Fruit fly (Drosophila melanogaster): ENCODE measurements around the gene CG33177.

Gene CG33177

DNA sequence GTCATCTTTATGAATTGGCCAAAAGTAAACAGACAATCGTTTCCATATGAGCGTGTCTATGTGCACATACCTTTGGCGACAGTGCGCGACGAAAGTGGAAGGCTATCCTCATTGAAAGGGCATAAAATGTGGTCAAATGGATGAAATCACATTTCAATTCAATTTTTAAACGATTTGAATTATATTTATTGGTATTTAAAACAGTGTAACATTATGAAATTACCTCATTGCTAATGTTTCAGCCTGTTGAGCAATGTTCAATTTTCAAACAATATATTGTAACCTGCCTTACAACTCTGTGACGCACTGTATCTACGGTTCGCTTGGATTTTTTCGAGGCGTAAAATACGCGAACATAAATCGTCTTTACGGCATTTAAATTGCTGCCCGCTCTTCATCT lies 38.9 kb downstream of the CG33177 start (continued):
- TF ChIP-seq gce (GFP tag; IDR thresholded peaks at IDR 0.05) (no peak), CG4854 (GFP tag; optimal IDR thresholded peaks at IDR 0.05) (no peak), fu2 (GFP tag; optimal IDR thresholded peaks at IDR 0.05) (no peak), CG11560 (tag; IDR thresholded peaks at IDR 0.05) (no peak), NFAT (GFP tag; IDR thresholded peaks at IDR 0.05) (peak; percentile 10; the same call in 1 of the 2 replicates), Ssrp (tag; optimal IDR thresholded peaks at IDR 0.05) (no peak), so (GFP tag; IDR thresholded peaks at IDR 0.05) (no peak), CG2116 (GFP tag; optimal IDR thresholded peaks at IDR 0.05) (no peak), CG7271 (tag; optimal IDR thresholded peaks at IDR 0.05) (no peak), CG15011 (GFP tag; optimal IDR thresholded peaks at IDR 0.05) (peak; percentile 31), CG2712 (tag; optimal IDR thresholded peaks at IDR 0.05) (peak; percentile 9), E2f2 (GFP tag; IDR thresholded peaks at IDR 0.05) (peak; percentile 17; the same call in 1 of the 2 replicates), trem (tag; optimal IDR thresholded peaks at IDR 0.05) (no peak), CG7745 (tag; optimal IDR thresholded peaks at IDR 0.05) (no peak), mld (GFP tag; IDR thresholded peaks at IDR 0.05; ENCODE audit: partially characterized antibody) (no peak), E2f1 (GFP tag; IDR thresholded peaks at IDR 0.05) (no peak), ara (GFP tag; IDR thresholded peaks at IDR 0.05) (no peak), Oli (tag; optimal IDR thresholded peaks at IDR 0.05) (peak; percentile 50), maf-S (GFP tag; optimal IDR thresholded peaks at IDR 0.05) (peak; percentile 24), Dip3 (GFP tag; optimal IDR thresholded peaks at IDR 0.05) (peak; percentile 54), wor (GFP tag; IDR thresholded peaks at IDR 0.05) (no peak), cwo (GFP tag; optimal IDR thresholded peaks at IDR 0.05) (peak; percentile 25), CG31441 (GFP tag; IDR thresholded peaks at IDR 0.05) (peak; percentile 43), Chrac-16 (GFP tag; optimal IDR thresholded peaks at IDR 0.05) (no peak), Fer2 (tag; optimal IDR thresholded peaks at IDR 0.05) (peak; percentile 1), prd (optimal IDR thresholded peaks at IDR 0.05) (no peak), prd (GFP tag; IDR thresholded peaks at IDR 0.05) (peak; percentile 47; the same call in 1 of the 3 replicates), CG11504 (tag; optimal IDR thresholded peaks at IDR 0.05) (peak; percentile 62), Nf-YA (GFP tag; IDR thresholded peaks at IDR 0.05) (no peak), C15 (GFP tag; IDR thresholded peaks at IDR 0.05) (0 out of 3 replicates have a peak, but pooled peaks have one; percentile 8), HLH3B (GFP tag; IDR thresholded peaks at IDR 0.05) (no peak), CG30431 (GFP tag; optimal IDR thresholded peaks at IDR 0.05) (no peak), CrebB (tag; optimal IDR thresholded peaks at IDR 0.05) (peak; percentile 6), Rx (GFP tag; IDR thresholded peaks at IDR 0.05) (no peak), CG8281 (tag; optimal IDR thresholded peaks at IDR 0.05) (no peak), Lim3 (GFP tag; IDR thresholded peaks at IDR 0.05) (no peak), CG10274 (GFP tag; optimal IDR thresholded peaks at IDR 0.05) (peak; percentile 4), lilli (GFP tag; optimal IDR thresholded peaks at IDR 0.05) (peak; percentile 69), stwl (tag; optimal IDR thresholded peaks at IDR 0.05) (no peak), Meics (GFP tag; optimal IDR thresholded peaks at IDR 0.05) (peak; percentile 61), CG3838 (GFP tag; optimal IDR thresholded peaks at IDR 0.05) (no peak), CG9817 (tag; optimal IDR thresholded peaks at IDR 0.05) (peak; percentile 50), CG1233 (GFP tag; optimal IDR thresholded peaks at IDR 0.05) (peak; percentile 11), lab (GFP tag; optimal IDR thresholded peaks at IDR 0.05) (peak; percentile 66), pum (GFP tag; optimal IDR thresholded peaks at IDR 0.05) (no peak), CG33557 (GFP tag; optimal IDR thresholded peaks at IDR 0.05) (no peak), Neu2 (GFP tag; optimal IDR thresholded peaks at IDR 0.05; ENCODE audit: borderline replicate concordance) (no peak), CG9215 (GFP tag; IDR thresholded peaks at IDR 0.05) (peak; percentile 68), al (GFP tag; IDR thresholded peaks at IDR 0.05) (peak; percentile 70), CG7372 (GFP tag; IDR thresholded peaks at IDR 0.05) (peak; percentile 46; the same call in 1 of the 2 replicates), CG16779 (GFP tag; IDR thresholded peaks at IDR 0.05) (no peak), mirr (GFP tag; optimal IDR thresholded peaks at IDR 0.05) (no peak)

Data from whole organism, embryonic.